Worm (Caenorhabditis elegans) whole organism, L3 larva: ENCODE results near the gene R11A8.1.
A peak's percentile ranks its signal among the peaks of the same experiment; 100 is the strongest.

ENCODE experiments used
- R02D3.7 ChIP-seq: fragments of 150-350 bp; optimal IDR thresholded peaks from 2 replicates; lab custom pipeline; 2014; ENCODE audit warnings: missing biosample characterization, missing genetic modification characterization
- ZK546.5 ChIP-seq: sonication (generic microtip); optimal IDR thresholded peaks from 2 replicates; lab custom pipeline; 2017; ENCODE audit warnings: missing biosample characterization, missing genetic modification characterization
- ceh-16 ChIP-seq: sonication (generic microtip); optimal IDR thresholded peaks from 2 replicates; lab custom pipeline; 2017; ENCODE audit warnings: missing biosample characterization, missing genetic modification characterization
- ceh-28 ChIP-seq: fragments of 150-350 bp; optimal IDR thresholded peaks from 2 replicates; lab custom pipeline; 2014; ENCODE audit warnings: missing biosample characterization, missing genetic modification reagents, missing genetic modification characterization
- ceh-82 ChIP-seq: fragments of 150-350 bp; optimal IDR thresholded peaks from 2 replicates; lab custom pipeline; 2014; ENCODE audit warnings: missing biosample characterization, missing genetic modification characterization
- ceh-9 ChIP-seq: sonication (generic microtip); optimal IDR thresholded peaks from 2 replicates; lab custom pipeline; 2018; ENCODE audit warnings: missing biosample characterization, missing genetic modification characterization
- daf-12 ChIP-seq: fragments of 150-350 bp; optimal IDR thresholded peaks from 2 replicates; lab custom pipeline; 2014; ENCODE audit warnings: missing biosample characterization, missing genetic modification reagents, missing genetic modification characterization
- egl-27 ChIP-seq: sonication (generic microtip); optimal IDR thresholded peaks from 4 replicates; lab custom pipeline; 2017; ENCODE audit warnings: missing biosample characterization, missing genetic modification reagents, missing genetic modification characterization
- egl-5 ChIP-seq: fragments of 150-350 bp; optimal IDR thresholded peaks from 2 replicates; lab custom pipeline; 2017; ENCODE audit warnings: missing biosample characterization, missing genetic modification reagents, missing genetic modification characterization, inconsistent platforms
- elt-1 ChIP-seq: fragments of 150-350 bp; optimal IDR thresholded peaks from 2 replicates; lab custom pipeline; 2014; ENCODE audit warnings: missing biosample characterization, missing genetic modification characterization
- elt-2 ChIP-seq: sonication (generic microtip); optimal IDR thresholded peaks from 2 replicates; lab custom pipeline; 2016; ENCODE audit warnings: missing genetic modification reagents, mild to moderate bottlenecking, missing genetic modification characterization, missing compliant biosample characterization
- elt-3 ChIP-seq, 3 experiments: fragments of 150-350 bp in 1 of 3; sonication (generic microtip) in 2 of 3; optimal IDR thresholded peaks; 2 replicates in 2 of 3; 4 replicates in 1 of 3; lab custom pipeline; 2014 to 2017; ENCODE audit warnings: missing biosample characterization in 3 of 3, missing genetic modification characterization in 3 of 3
- fkh-10 ChIP-seq: sonication (generic microtip); optimal IDR thresholded peaks from 2 replicates; lab custom pipeline; 2017; ENCODE audit warnings: missing biosample characterization, missing genetic modification reagents, missing genetic modification characterization
- fkh-2 ChIP-seq: fragments of 150-350 bp; optimal IDR thresholded peaks from 2 replicates; lab custom pipeline; 2014; ENCODE audit warnings: missing biosample characterization, missing genetic modification reagents, missing genetic modification characterization
- hmg-11 ChIP-seq: sonication (generic microtip); optimal IDR thresholded peaks from 2 replicates; lab custom pipeline; 2016; ENCODE audit warnings: missing genetic modification characterization, missing compliant biosample characterization
- jun-1 ChIP-seq: fragments of 150-350 bp; optimal IDR thresholded peaks from 2 replicates; lab custom pipeline; 2014; ENCODE audit warnings: missing biosample characterization, missing genetic modification reagents, missing genetic modification characterization
- lin-15B ChIP-seq: fragments of 150-350 bp; optimal IDR thresholded peaks from 2 replicates; lab custom pipeline; 2014; ENCODE audit warnings: missing biosample characterization, missing genetic modification characterization
- lin-39 ChIP-seq: fragments of 150-350 bp; optimal IDR thresholded peaks from 2 replicates; lab custom pipeline; 2018; ENCODE audit warnings: missing biosample characterization, missing genetic modification reagents, missing genetic modification characterization
- mdl-1 ChIP-seq: fragments of 150-350 bp; optimal IDR thresholded peaks from 2 replicates; lab custom pipeline; 2014; ENCODE audit warnings: missing biosample characterization, missing genetic modification characterization
- mml-1 ChIP-seq: fragments of 150-350 bp; sonication (generic microtip); optimal IDR thresholded peaks from 3 replicates; lab custom pipeline; 2014; ENCODE audit warnings: missing biosample characterization, missing genetic modification characterization
- nfya-1 ChIP-seq: sonication (generic microtip); optimal IDR thresholded peaks from 2 replicates; lab custom pipeline; 2017; ENCODE audit warnings: missing genetic modification characterization, mild to moderate bottlenecking, missing compliant biosample characterization, antibody characterized with exemption, moderate library complexity; ENCODE audit not compliant: insufficient read depth
- nhr-11 ChIP-seq: fragments of 150-350 bp; optimal IDR thresholded peaks from 2 replicates; lab custom pipeline; 2014; ENCODE audit warnings: missing biosample characterization, missing genetic modification characterization
- nhr-12 ChIP-seq: fragments of 150-350 bp; optimal IDR thresholded peaks from 2 replicates; lab custom pipeline; 2014; ENCODE audit warnings: missing biosample characterization, missing genetic modification characterization
- nhr-23 ChIP-seq: fragments of 150-350 bp; optimal IDR thresholded peaks from 2 replicates; lab custom pipeline; 2014; ENCODE audit warnings: missing biosample characterization, missing genetic modification reagents, missing genetic modification characterization
- nhr-237 ChIP-seq: fragments of 150-350 bp; optimal IDR thresholded peaks from 2 replicates; lab custom pipeline; 2014; ENCODE audit warnings: missing biosample characterization, missing genetic modification characterization
- nhr-25 ChIP-seq: sonication (generic microtip); optimal IDR thresholded peaks from 2 replicates; lab custom pipeline; 2017; ENCODE audit warnings: missing biosample characterization, missing genetic modification characterization
- nhr-28 ChIP-seq: fragments of 150-350 bp; optimal IDR thresholded peaks from 2 replicates; lab custom pipeline; 2014; ENCODE audit warnings: missing biosample characterization, missing genetic modification characterization
- nhr-43 ChIP-seq: sonication (generic microtip); optimal IDR thresholded peaks from 2 replicates; lab custom pipeline; 2016; ENCODE audit warnings: mild to moderate bottlenecking, missing genetic modification characterization, missing compliant biosample characterization; ENCODE audit not compliant: poor library complexity, severe bottlenecking
- nhr-67 ChIP-seq: fragments of 150-350 bp; optimal IDR thresholded peaks from 2 replicates; lab custom pipeline; 2014; ENCODE audit warnings: missing biosample characterization, missing genetic modification characterization
- nhr-77 ChIP-seq: fragments of 150-350 bp; optimal IDR thresholded peaks from 2 replicates; lab custom pipeline; 2014; ENCODE audit warnings: missing biosample characterization, missing genetic modification characterization
- pha-4 ChIP-seq: fragments of 150-350 bp; optimal IDR thresholded peaks from 2 replicates; lab custom pipeline; 2014; ENCODE audit warnings: missing biosample characterization, missing genetic modification reagents, missing genetic modification characterization
- pqm-1 ChIP-seq: fragments of 150-350 bp; optimal IDR thresholded peaks from 2 replicates; lab custom pipeline; 2017; ENCODE audit warnings: missing biosample characterization, missing genetic modification characterization, inconsistent platforms
- skn-1 ChIP-seq: fragments of 150-350 bp; optimal IDR thresholded peaks from 2 replicates; lab custom pipeline; 2014; ENCODE audit warnings: missing biosample characterization, missing genetic modification characterization
- snpc-4 ChIP-seq: fragments of 150-350 bp; optimal IDR thresholded peaks from 2 replicates; lab custom pipeline; 2014; ENCODE audit warnings: missing biosample characterization, missing genetic modification characterization
- tbx-2 ChIP-seq: sonication (generic microtip); optimal IDR thresholded peaks from 2 replicates; lab custom pipeline; 2016; ENCODE audit warnings: mild to moderate bottlenecking, missing genetic modification characterization, missing compliant biosample characterization
- unc-39 ChIP-seq: sonication (generic microtip); optimal IDR thresholded peaks from 4 replicates; lab custom pipeline; 2017; ENCODE audit warnings: missing biosample characterization, missing genetic modification characterization
- unc-62 ChIP-seq: fragments of 150-350 bp; sonication (generic microtip); optimal IDR thresholded peaks from 4 replicates; lab custom pipeline; 2014; ENCODE audit warnings: missing biosample characterization, missing genetic modification reagents, missing genetic modification characterization
- zag-1 ChIP-seq: fragments of 150-350 bp; optimal IDR thresholded peaks from 2 replicates; lab custom pipeline; 2014; ENCODE audit warnings: missing biosample characterization, missing genetic modification characterization
- ztf-4 ChIP-seq: fragments of 150-350 bp; optimal IDR thresholded peaks from 2 replicates; lab custom pipeline; 2014; ENCODE audit warnings: missing biosample characterization, missing genetic modification characterization

The R11A8.1 gene

ce11 chrIV:10398244-10398643 is 41.3 kb upstream of the R11A8.1 start:
- TF ChIP-seq R02D3.7 (tag; lab: Kevin White, UChicago) (no peak), elt-2 (no peak), ceh-28 (tag; lab: Kevin White, UChicago) (no peak), nfya-1 (tag; lab: Kevin White, UChicago) (peak; percentile 10), jun-1 (no peak), fkh-10 (GFP tag; lab: Kevin White, UChicago) (peak; percentile 32), ceh-16 (tag; lab: Kevin White, UChicago) (no peak), ZK546.5 (tag; lab: Kevin White, UChicago) (no peak), nhr-77 (tag; lab: Kevin White, UChicago) (no peak)

- peak; percentile 67 for TF ChIP-seq fkh-10 (GFP tag; lab: Kevin White, UChicago)
- no peak for TF ChIP-seq skn-1 (tag; lab: Kevin White, UChicago)
Measured at ce11 chrIV:10396827-10397226, 39.9 kb upstream of the R11A8.1 start.

ce11 chrIV:10394858-10395257 is 37.9 kb upstream of the R11A8.1 start, which contains the start of gene R10H10.4:
R10H10.4 (minus strand) TSS chrIV:10394958.
- TF ChIP-seq unc-62 (GFP tag; lab: Kevin White, UChicago) (no peak), mml-1 (tag; lab: Kevin White, UChicago) (no peak), nhr-11 (tag; lab: Kevin White, UChicago) (no peak), lin-39 (no peak), nfya-1 (tag; lab: Kevin White, UChicago) (no peak), ztf-4 (tag; lab: Kevin White, UChicago) (no peak), pha-4 (tag; lab: Kevin White, UChicago) (no peak), jun-1 (no peak), daf-12 (tag; lab: Kevin White, UChicago) (no peak), unc-39 (tag; lab: Kevin White, UChicago) (no peak), fkh-2 (tag; lab: Kevin White, UChicago) (no peak), snpc-4 (tag; lab: Kevin White, UChicago) (no peak), lin-15B (tag; lab: Kevin White, UChicago) (no peak), nhr-43 (tag; lab: Kevin White, UChicago) (no peak), nhr-12 (no peak), ceh-9 (tag; lab: Kevin White, UChicago) (no peak), nhr-28 (no peak), zag-1 (no peak), egl-5 (tag; lab: Kevin White, UChicago) (no peak)

ce11 chrIV:10391827-10392226 is 34.9 kb upstream of the R11A8.1 start, which contains the start of gene spe-26:
spe-26 (minus strand) TSS chrIV:10391927.
- TF ChIP-seq fkh-10 (GFP tag; lab: Kevin White, UChicago) (no peak), nhr-25 (tag; lab: Kevin White, UChicago) (no peak), ceh-9 (tag; lab: Kevin White, UChicago) (no peak), ceh-28 (tag; lab: Kevin White, UChicago) (no peak)

- TF ChIP-seq ztf-4 (tag; lab: Kevin White, UChicago) (no peak), elt-2 (peak; percentile 85), pqm-1 (tag; lab: Kevin White, UChicago) (peak; percentile 78), pha-4 (tag; lab: Kevin White, UChicago) (no peak), egl-27 (no peak)
Measured at ce11 chrIV:10388263-10388662, 31.3 kb upstream of the R11A8.1 start, which contains the start of gene R10H10.3. R10H10.3 (plus strand) TSS chrIV:10388505.

- TF ChIP-seq skn-1 (tag; lab: Kevin White, UChicago) = no peak
- no peak for TF ChIP-seq egl-5 (tag; lab: Kevin White, UChicago)
- TF ChIP-seq nhr-12 = no peak
- TF ChIP-seq mdl-1 (tag; lab: Kevin White, UChicago) = no peak
- TF ChIP-seq nhr-237 = no peak
- no peak for TF ChIP-seq ceh-82 (tag; lab: Kevin White, UChicago)
- no peak for TF ChIP-seq hmg-11 (tag; lab: Kevin White, UChicago)
- no peak for TF ChIP-seq elt-3 (tag; optimal IDR thresholded peaks at IDR 0.05; lab: Kevin White, UChicago)
- no peak for TF ChIP-seq nhr-11 (tag; lab: Kevin White, UChicago)
- TF ChIP-seq ceh-28 (tag; lab: Kevin White, UChicago) = no peak
- TF ChIP-seq pha-4 (tag; lab: Kevin White, UChicago) = no peak
- TF ChIP-seq elt-2 = no peak
- TF ChIP-seq nhr-67 (tag; lab: Kevin White, UChicago) = no peak
- TF ChIP-seq nhr-23 = no peak
- no peak for TF ChIP-seq nhr-77 (tag; lab: Kevin White, UChicago)
- TF ChIP-seq tbx-2 (tag; lab: Kevin White, UChicago) = no peak
- no peak for TF ChIP-seq elt-1
- TF ChIP-seq ZK546.5 (tag; lab: Kevin White, UChicago) = no peak
- TF ChIP-seq egl-27 = no peak
- TF ChIP-seq, all 47 proteins: peak for 0
Measured at ce11 chrIV:10387113-10387512, 30.1 kb upstream of the R11A8.1 start, which contains the start of gene nfu-1. nfu-1 (plus strand) TSS chrIV:10387413.
